Worm (Caenorhabditis elegans) whole organism, L3 larva: Measurements from ENCODE around the gene D1054.10.

Experiments
- daf-12 ChIP-seq: fragments of 150-350 bp; optimal IDR thresholded peaks from 2 replicates; lab custom pipeline; 2014; ENCODE audit warnings: missing biosample characterization, missing genetic modification reagents, missing genetic modification characterization
- egl-27 ChIP-seq: sonication (generic microtip); optimal IDR thresholded peaks from 4 replicates; lab custom pipeline; 2017; ENCODE audit warnings: missing biosample characterization, missing genetic modification reagents, missing genetic modification characterization
- fos-1 ChIP-seq: fragments of 150-350 bp; optimal IDR thresholded peaks from 2 replicates; lab custom pipeline; 2014; ENCODE audit warnings: missing biosample characterization, missing genetic modification characterization
- lin-39 ChIP-seq: fragments of 150-350 bp; optimal IDR thresholded peaks from 2 replicates; lab custom pipeline; 2018; ENCODE audit warnings: missing biosample characterization, missing genetic modification reagents, missing genetic modification characterization
- nhr-237 ChIP-seq: fragments of 150-350 bp; optimal IDR thresholded peaks from 2 replicates; lab custom pipeline; 2014; ENCODE audit warnings: missing biosample characterization, missing genetic modification characterization
- nhr-25 ChIP-seq: sonication (generic microtip); optimal IDR thresholded peaks from 2 replicates; lab custom pipeline; 2017; ENCODE audit warnings: missing biosample characterization, missing genetic modification characterization
- nhr-28 ChIP-seq: fragments of 150-350 bp; optimal IDR thresholded peaks from 2 replicates; lab custom pipeline; 2014; ENCODE audit warnings: missing biosample characterization, missing genetic modification characterization
- nhr-67 ChIP-seq: fragments of 150-350 bp; optimal IDR thresholded peaks from 2 replicates; lab custom pipeline; 2014; ENCODE audit warnings: missing biosample characterization, missing genetic modification characterization
- nhr-76 ChIP-seq: fragments of 150-350 bp; sonication (generic microtip); optimal IDR thresholded peaks from 5 replicates; lab custom pipeline; 2014; ENCODE audit warnings: missing biosample characterization, missing genetic modification characterization
- snpc-4 ChIP-seq: fragments of 150-350 bp; optimal IDR thresholded peaks from 2 replicates; lab custom pipeline; 2014; ENCODE audit warnings: missing biosample characterization, missing genetic modification characterization
- tbx-2 ChIP-seq: sonication (generic microtip); optimal IDR thresholded peaks from 2 replicates; lab custom pipeline; 2016; ENCODE audit warnings: mild to moderate bottlenecking, missing genetic modification characterization, missing compliant biosample characterization
- unc-62 ChIP-seq: fragments of 150-350 bp; sonication (generic microtip); optimal IDR thresholded peaks from 4 replicates; lab custom pipeline; 2014; ENCODE audit warnings: missing biosample characterization, missing genetic modification reagents, missing genetic modification characterization
- zag-1 ChIP-seq: fragments of 150-350 bp; optimal IDR thresholded peaks from 2 replicates; lab custom pipeline; 2014; ENCODE audit warnings: missing biosample characterization, missing genetic modification characterization
- ztf-11 ChIP-seq: fragments of 150-350 bp; optimal IDR thresholded peaks from 2 replicates; lab custom pipeline; 2014; ENCODE audit warnings: missing biosample characterization, missing genetic modification characterization

DNA sequence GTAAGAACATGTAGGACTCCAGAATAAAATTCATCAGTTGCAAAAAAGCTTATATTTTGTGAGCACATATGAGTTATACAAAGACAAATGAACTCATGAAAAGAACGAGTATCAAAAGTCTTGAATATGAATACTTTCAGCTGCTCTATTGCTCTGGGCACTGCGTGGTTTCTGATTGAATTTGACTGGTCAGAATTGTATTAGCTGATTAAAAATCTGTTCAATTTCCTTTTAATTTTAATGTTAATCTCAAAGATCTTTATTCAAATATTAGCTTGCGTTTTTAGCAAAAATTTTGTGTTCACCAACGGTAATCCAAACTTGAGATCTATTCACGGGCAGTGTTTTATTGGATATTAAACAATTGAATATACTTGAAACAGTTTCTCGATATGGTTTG, 5.4 kb upstream of the D1054.10 start, which contains the start of gene srh-184:
- TF ChIP-seq nhr-25 (tag; lab: Kevin White, UChicago) (no peak), ztf-11 (tag; lab: Kevin White, UChicago) (no peak), nhr-237 (tag; lab: Kevin White, UChicago) (no peak), fos-1 (tag; lab: Kevin White, UChicago) (no peak), zag-1 (tag; lab: Kevin White, UChicago) (no peak), lin-39 (tag; lab: Kevin White, UChicago) (no peak), daf-12 (tag; lab: Kevin White, UChicago) (no peak), nhr-76 (tag; lab: Kevin White, UChicago) (no peak), nhr-67 (tag; lab: Kevin White, UChicago) (no peak), unc-62 (GFP tag; lab: Kevin White, UChicago) (no peak), nhr-28 (no peak), snpc-4 (tag; lab: Kevin White, UChicago) (no peak), tbx-2 (tag; lab: Kevin White, UChicago) (no peak), egl-27 (no peak)
